Fruit fly (Drosophila melanogaster): ENCODE measurements around the gene CG8419.

CG8419 gene

dm6 chr2L:8171544-8171943 lies 34.4 kb upstream of the CG8419 start:
- TF ChIP-seq pan (optimal IDR thresholded peaks at IDR 0.05): no peak
- no peak for TF ChIP-seq CG8478 (optimal IDR thresholded peaks at IDR 0.05)
- TF ChIP-seq EcR (GFP tag; optimal IDR thresholded peaks at IDR 0.05): no peak
- no peak for TF ChIP-seq Dll (optimal IDR thresholded peaks at IDR 0.05)
- TF ChIP-seq psq (optimal IDR thresholded peaks at IDR 0.05): no peak
- no peak for TF ChIP-seq usp (GFP tag; optimal IDR thresholded peaks at IDR 0.05)

dm6 chr2L:8185008-8185407 lies 21.0 kb upstream of the CG8419 start:
- TF ChIP-seq usp (GFP tag; optimal IDR thresholded peaks at IDR 0.05) (no peak), EcR (GFP tag; optimal IDR thresholded peaks at IDR 0.05) (no peak), psq (optimal IDR thresholded peaks at IDR 0.05) (no peak), Dll (optimal IDR thresholded peaks at IDR 0.05) (no peak)

dm6 chr2L:8190681-8191080 lies 15.3 kb upstream of the CG8419 start, which contains the start of gene CG34134:
Gene CG34134, minus strand, starts transcription at chr2L:8190781.
- TF ChIP-seq Dll (optimal IDR thresholded peaks at IDR 0.05): no peak
- TF ChIP-seq CG8478 (optimal IDR thresholded peaks at IDR 0.05): no peak
- TF ChIP-seq psq (optimal IDR thresholded peaks at IDR 0.05): no peak
- TF ChIP-seq pan (optimal IDR thresholded peaks at IDR 0.05): no peak
- no peak for TF ChIP-seq usp (GFP tag; optimal IDR thresholded peaks at IDR 0.05)
- TF ChIP-seq EcR (GFP tag; optimal IDR thresholded peaks at IDR 0.05): no peak

dm6 chr2L:8195722-8196323 lies 10.1 kb upstream of the CG8419 start:
- TF ChIP-seq pan (optimal IDR thresholded peaks at IDR 0.05) (no peak), Dll (optimal IDR thresholded peaks at IDR 0.05) (no peak), CG8478 (optimal IDR thresholded peaks at IDR 0.05) (no peak), EcR (GFP tag; optimal IDR thresholded peaks at IDR 0.05) (no peak), psq (optimal IDR thresholded peaks at IDR 0.05) (no peak), usp (GFP tag; optimal IDR thresholded peaks at IDR 0.05) (no peak)

dm6 chr2L:8196757-8197530 lies 9.0 kb upstream of the CG8419 start, which contains the start of the genes CG8475 and CG8460:
Gene CG8475, minus strand, starts transcription at chr2L:8196918.
Gene CG8460, plus strand, starts transcription at chr2L:8197193.
- TF ChIP-seq EcR (GFP tag; optimal IDR thresholded peaks at IDR 0.05) (no peak), CG8478 (optimal IDR thresholded peaks at IDR 0.05) (no peak), Dll (optimal IDR thresholded peaks at IDR 0.05) (no peak), psq (optimal IDR thresholded peaks at IDR 0.05) (no peak), pan (optimal IDR thresholded peaks at IDR 0.05) (no peak), usp (GFP tag; optimal IDR thresholded peaks at IDR 0.05) (no peak)

- TF ChIP-seq pan (optimal IDR thresholded peaks at IDR 0.05): no peak
- no peak for TF ChIP-seq EcR (GFP tag; optimal IDR thresholded peaks at IDR 0.05)
- no peak for TF ChIP-seq Dll (optimal IDR thresholded peaks at IDR 0.05)
- no peak for TF ChIP-seq usp (GFP tag; optimal IDR thresholded peaks at IDR 0.05)
- no peak for TF ChIP-seq psq (optimal IDR thresholded peaks at IDR 0.05)
- no peak for TF ChIP-seq CG8478 (optimal IDR thresholded peaks at IDR 0.05)
These were observed 7.2 kb upstream of the CG8419 start, which contains the start of gene PGAP5 for dm6 chr2L:8198757-8199156. Gene PGAP5, plus strand, starts transcription at chr2L:8198882.

dm6 chr2L:8202569-8202968 lies 3.4 kb upstream of the CG8419 start:
- TF ChIP-seq pan (optimal IDR thresholded peaks at IDR 0.05) (no peak), EcR (GFP tag; optimal IDR thresholded peaks at IDR 0.05) (no peak), psq (optimal IDR thresholded peaks at IDR 0.05) (no peak), Dll (optimal IDR thresholded peaks at IDR 0.05) (no peak), usp (GFP tag; optimal IDR thresholded peaks at IDR 0.05) (no peak), CG8478 (optimal IDR thresholded peaks at IDR 0.05) (no peak)

dm6 chr2L:8203748-8204147 lies 2.2 kb upstream of the CG8419 start:
- TF ChIP-seq Dll (optimal IDR thresholded peaks at IDR 0.05): no peak
- TF ChIP-seq psq (optimal IDR thresholded peaks at IDR 0.05): no peak

- no peak for TF ChIP-seq Dll (optimal IDR thresholded peaks at IDR 0.05)
- TF ChIP-seq psq (optimal IDR thresholded peaks at IDR 0.05): no peak
- no peak for TF ChIP-seq EcR (GFP tag; optimal IDR thresholded peaks at IDR 0.05)
- TF ChIP-seq pan (optimal IDR thresholded peaks at IDR 0.05): no peak
- TF ChIP-seq usp (GFP tag; optimal IDR thresholded peaks at IDR 0.05): no peak
- no peak for TF ChIP-seq CG8478 (optimal IDR thresholded peaks at IDR 0.05)
These were observed 1.6 kb upstream of the CG8419 start for dm6 chr2L:8204366-8204765.

- TF ChIP-seq psq (optimal IDR thresholded peaks at IDR 0.05) (no peak), EcR (GFP tag; optimal IDR thresholded peaks at IDR 0.05) (no peak), CG8478 (optimal IDR thresholded peaks at IDR 0.05) (no peak), pan (optimal IDR thresholded peaks at IDR 0.05) (peak; percentile 98), Dll (optimal IDR thresholded peaks at IDR 0.05) (no peak), usp (GFP tag; optimal IDR thresholded peaks at IDR 0.05) (no peak)
These were observed 889 bp upstream of the CG8419 start, which contains the start of gene SLC5A11 for dm6 chr2L:8204996-8205567. Gene SLC5A11, minus strand, starts transcription at chr2L:8205132.

- TF ChIP-seq CG8478 (optimal IDR thresholded peaks at IDR 0.05) (no peak), Dll (optimal IDR thresholded peaks at IDR 0.05) (no peak), pan (optimal IDR thresholded peaks at IDR 0.05) (no peak), usp (GFP tag; optimal IDR thresholded peaks at IDR 0.05) (no peak), EcR (GFP tag; optimal IDR thresholded peaks at IDR 0.05) (no peak), psq (optimal IDR thresholded peaks at IDR 0.05) (no peak)
These were observed 3.4 kb downstream of the CG8419 start for dm6 chr2L:8209362-8209761.

- TF ChIP-seq EcR (GFP tag; optimal IDR thresholded peaks at IDR 0.05): no peak
- TF ChIP-seq Dll (optimal IDR thresholded peaks at IDR 0.05): no peak
- TF ChIP-seq pan (optimal IDR thresholded peaks at IDR 0.05): no peak
- no peak for TF ChIP-seq psq (optimal IDR thresholded peaks at IDR 0.05)
- no peak for TF ChIP-seq usp (GFP tag; optimal IDR thresholded peaks at IDR 0.05)
- no peak for TF ChIP-seq CG8478 (optimal IDR thresholded peaks at IDR 0.05)
These were observed 4.5 kb downstream of the CG8419 start for dm6 chr2L:8210468-8210867.

Measured in whole organism.